Fruit fly (Drosophila melanogaster) Kc167 (cell line): ENCODE results near the gene CG12016.

Source experiments
- Myc ChIP-seq: fragments of >200 bp; optimal IDR thresholded peaks from 2 replicates; lab custom pipeline; 2017; ENCODE audit warnings: missing external identifiers
- h ChIP-seq: fragments of >200 bp; optimal IDR thresholded peaks from 3 replicates; lab custom pipeline; 2018; ENCODE audit warnings: missing external identifiers
- insv ChIP-seq: fragments of >200 bp; optimal IDR thresholded peaks from 3 replicates; lab custom pipeline; 2018; ENCODE audit warnings: missing external identifiers

DNA sequence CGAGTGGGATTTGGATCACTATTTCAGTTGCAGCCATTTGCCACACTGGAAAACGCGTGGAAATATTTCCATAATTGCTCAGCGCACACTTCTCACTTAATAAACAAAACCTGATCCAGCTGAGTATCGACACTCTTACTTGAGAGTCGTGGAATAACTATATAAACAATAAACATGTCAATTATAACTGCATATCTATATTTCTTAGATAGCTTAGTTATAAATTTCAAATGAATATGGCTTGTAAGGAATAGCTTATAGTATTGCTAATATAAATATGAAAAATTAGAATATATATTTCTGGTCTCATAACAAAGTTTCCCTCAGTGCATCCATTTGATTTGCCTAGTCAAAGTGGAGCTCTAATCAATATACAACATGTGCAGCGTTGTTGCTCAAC, 36.1 kb upstream of the CG12016 start:
- TF ChIP-seq h (lab: Kevin White, UChicago) (no peak), Myc (lab: Kevin White, UChicago) (no peak), insv (lab: Kevin White, UChicago) (no peak)
